Worm (Caenorhabditis elegans): ENCODE measurements around the gene try-11.

ce11 chrV:7416569-7416968, 35.0 kb upstream of the try-11 start:
- TF ChIP-seq irx-1 (tag; optimal IDR thresholded peaks at IDR 0.05) (no peak), sox-4 (tag; optimal IDR thresholded peaks at IDR 0.05) (no peak), mdl-1 (tag; optimal IDR thresholded peaks at IDR 0.05) (no peak), sptf-1 (tag; optimal IDR thresholded peaks at IDR 0.05) (no peak), snpc-4 (tag; optimal IDR thresholded peaks at IDR 0.05) (no peak), nhr-76 (tag; optimal IDR thresholded peaks at IDR 0.05) (no peak), dpl-1 (GFP tag; optimal IDR thresholded peaks at IDR 0.05) (no peak), jun-1 (tag; optimal IDR thresholded peaks at IDR 0.05) (no peak), egl-27 (tag; optimal IDR thresholded peaks at IDR 0.05) (no peak), fkh-10 (GFP tag; optimal IDR thresholded peaks at IDR 0.05) (no peak), nhr-90 (tag; optimal IDR thresholded peaks at IDR 0.05; ENCODE audit: poor library complexity) (no peak)

All from whole organism, L1 larva.